Worm (Caenorhabditis elegans): Measurements from ENCODE around the gene F19B6.1.

DNA sequence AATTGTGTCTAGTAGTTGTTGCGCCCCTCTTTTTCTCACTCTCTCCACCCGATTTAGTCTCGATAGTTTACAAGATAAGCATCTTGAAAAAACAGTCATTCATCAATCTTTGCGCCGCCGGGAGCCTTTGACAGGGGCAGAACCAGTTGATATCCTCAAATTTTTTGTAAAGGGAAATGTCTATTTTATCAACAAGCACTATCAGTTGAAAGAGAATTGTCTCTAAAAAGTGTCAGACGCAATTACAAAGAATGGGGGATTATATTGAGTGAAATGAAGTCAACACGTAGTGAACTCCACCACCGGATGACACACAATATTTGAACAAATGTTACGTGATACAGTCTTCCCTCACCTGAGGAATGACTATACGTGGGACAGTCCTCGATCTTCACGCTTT lies 1.7 kb downstream of the F19B6.1 start:
- TF ChIP-seq unc-86 (tag; optimal IDR thresholded peaks at IDR 0.05): no peak
- TF ChIP-seq hlh-6 (tag; optimal IDR thresholded peaks at IDR 0.05): no peak
- no peak for TF ChIP-seq ceh-45 (GFP tag; IDR thresholded peaks at IDR 0.05)
- no peak for TF ChIP-seq dmd-4 (tag; optimal IDR thresholded peaks at IDR 0.05; ENCODE audit: borderline replicate concordance)
- no peak for TF ChIP-seq elt-2 (tag; optimal IDR thresholded peaks at IDR 0.05)
- no peak for TF ChIP-seq pag-3 (tag; optimal IDR thresholded peaks at IDR 0.05; ENCODE audit: borderline replicate concordance)
- TF ChIP-seq ceh-24 (tag; optimal IDR thresholded peaks at IDR 0.05): no peak
- no peak for TF ChIP-seq odd-2 (tag; optimal IDR thresholded peaks at IDR 0.05)
- TF ChIP-seq fax-1 (tag; optimal IDR thresholded peaks at IDR 0.05): no peak
- no peak for TF ChIP-seq ceh-18 (tag; optimal IDR thresholded peaks at IDR 0.05)
- TF ChIP-seq che-1 (tag; optimal IDR thresholded peaks at IDR 0.05): no peak
- TF ChIP-seq mec-3 (tag; optimal IDR thresholded peaks at IDR 0.05; ENCODE audit: borderline replicate concordance): no peak
